Worm (Caenorhabditis elegans): ENCODE results near the gene F20A1.2.

DNA sequence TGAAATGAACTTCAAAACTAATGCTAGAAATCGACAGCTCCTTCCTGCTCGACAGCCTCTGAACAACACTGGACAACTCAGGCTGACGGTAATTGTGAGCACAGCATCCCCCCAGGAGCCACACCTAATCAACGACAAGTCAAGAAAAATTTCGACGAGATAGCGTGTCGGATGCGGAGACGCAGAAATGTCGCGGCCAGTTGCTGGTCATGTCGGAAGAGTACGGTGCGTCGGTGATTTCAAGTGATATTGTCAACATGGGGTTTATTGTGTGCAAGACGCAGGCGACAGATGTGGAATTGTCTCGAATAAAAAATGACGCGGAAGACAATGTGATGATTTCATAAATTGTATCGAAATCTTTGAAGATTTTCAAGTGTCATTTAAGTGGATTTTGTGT lies 9.6 kb upstream of the F20A1.2 start, which contains the start of gene twk-11:
- TF ChIP-seq fos-1 (tag; optimal IDR thresholded peaks at IDR 0.05): no peak
- TF ChIP-seq lsy-2 (tag; optimal IDR thresholded peaks at IDR 0.05): no peak
- TF ChIP-seq alr-1 (tag; optimal IDR thresholded peaks at IDR 0.05): no peak
- TF ChIP-seq sma-9 (GFP tag; optimal IDR thresholded peaks at IDR 0.05): no peak
- no peak for TF ChIP-seq sma-9 (tag; optimal IDR thresholded peaks at IDR 0.05)
- TF ChIP-seq ama-1 (optimal IDR thresholded peaks at IDR 0.05): no peak
- TF ChIP-seq ZK546.5 (tag; optimal IDR thresholded peaks at IDR 0.05): no peak
- TF ChIP-seq mdl-1 (tag; optimal IDR thresholded peaks at IDR 0.05): no peak
- TF ChIP-seq nhr-25 (tag; optimal IDR thresholded peaks at IDR 0.05): no peak
- no peak for TF ChIP-seq nhr-11 (tag; optimal IDR thresholded peaks at IDR 0.05)
- no peak for TF ChIP-seq lin-39 (tag; optimal IDR thresholded peaks at IDR 0.05)
- no peak for TF ChIP-seq lin-11 (tag; optimal IDR thresholded peaks at IDR 0.05)
- TF ChIP-seq nhr-77 (tag; optimal IDR thresholded peaks at IDR 0.05): no peak
- TF ChIP-seq snpc-4 (tag; optimal IDR thresholded peaks at IDR 0.05): no peak

Data from whole organism, L2 larva.